Worm (Caenorhabditis elegans): Measurements from ENCODE around the gene sth-1.

ce11 chrV:8079813-8080212, 27.9 kb downstream of the sth-1 start:
- no peak for TF ChIP-seq nhr-179 (tag; optimal IDR thresholded peaks at IDR 0.05)
- no peak for TF ChIP-seq pha-4 (tag; optimal IDR thresholded peaks at IDR 0.05)
- TF ChIP-seq ZK185.1 (tag; optimal IDR thresholded peaks at IDR 0.05; ENCODE audit: poor library complexity, severe bottlenecking), result no peak
- no peak for TF ChIP-seq F22D6.2 (tag; optimal IDR thresholded peaks at IDR 0.05)
- TF ChIP-seq ceh-79 (tag; optimal IDR thresholded peaks at IDR 0.05), result no peak
- TF ChIP-seq sea-2 (GFP tag; IDR thresholded peaks at IDR 0.05), result no peak
- TF ChIP-seq ceh-91 (GFP tag; IDR thresholded peaks at IDR 0.05), result no peak
- TF ChIP-seq ama-1 (optimal IDR thresholded peaks at IDR 0.05), result no peak
- no peak for TF ChIP-seq ama-1 (GFP tag; optimal IDR thresholded peaks at IDR 0.05)
- TF ChIP-seq lsl-1 (GFP tag; optimal IDR thresholded peaks at IDR 0.05), result no peak
- TF ChIP-seq dpl-1 (GFP tag; optimal IDR thresholded peaks at IDR 0.05), result no peak
- TF ChIP-seq dox-1 (GFP tag; IDR thresholded peaks at IDR 0.05), result no peak
- no peak for TF ChIP-seq madf-8 (GFP tag; conservative IDR thresholded peaks at IDR 0.05)
- no peak for TF ChIP-seq Y67H2A.10 (GFP tag; conservative IDR thresholded peaks at IDR 0.05)
- TF ChIP-seq dpff-1 (tag; optimal IDR thresholded peaks at IDR 0.05), result no peak

All from whole organism, young adult.